Worm (Caenorhabditis elegans): ENCODE results near the gene idpp-4.

idpp-4 gene

DNA sequence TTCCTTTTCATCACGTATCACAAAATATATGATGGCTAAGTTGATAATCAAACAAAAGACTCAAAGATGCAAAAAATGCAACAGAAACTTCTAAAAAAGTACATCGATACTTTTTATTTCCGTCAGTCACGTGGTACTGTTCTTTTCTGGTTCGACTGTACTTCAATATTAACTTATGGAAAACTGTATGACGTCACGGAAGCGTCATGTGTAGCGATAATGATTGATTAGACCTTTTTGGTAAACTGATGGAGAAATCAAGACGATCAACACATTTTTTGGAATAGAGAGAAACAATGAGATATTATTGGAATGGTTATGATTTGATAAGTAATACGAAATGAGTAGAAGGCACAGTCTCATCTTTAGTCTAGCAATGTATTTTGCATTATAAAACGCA lies 27.0 kb upstream of the idpp-4 start:
- TF ChIP-seq elt-2 (tag; optimal IDR thresholded peaks at IDR 0.05) = no peak
- TF ChIP-seq nhr-76 (tag; optimal IDR thresholded peaks at IDR 0.05) = no peak
- TF ChIP-seq nhr-43 (tag; optimal IDR thresholded peaks at IDR 0.05; ENCODE audit: poor library complexity, severe bottlenecking) = peak; percentile 28
- peak; percentile 82 for TF ChIP-seq nhr-23 (tag; optimal IDR thresholded peaks at IDR 0.05)
- TF ChIP-seq elt-3 (tag; optimal IDR thresholded peaks at IDR 0.05) = peak in 1 of 3 experiments; percentile 41
- TF ChIP-seq snpc-4 (tag; optimal IDR thresholded peaks at IDR 0.05) = no peak
- TF ChIP-seq nhr-25 (tag; optimal IDR thresholded peaks at IDR 0.05) = peak; percentile 61

DNA sequence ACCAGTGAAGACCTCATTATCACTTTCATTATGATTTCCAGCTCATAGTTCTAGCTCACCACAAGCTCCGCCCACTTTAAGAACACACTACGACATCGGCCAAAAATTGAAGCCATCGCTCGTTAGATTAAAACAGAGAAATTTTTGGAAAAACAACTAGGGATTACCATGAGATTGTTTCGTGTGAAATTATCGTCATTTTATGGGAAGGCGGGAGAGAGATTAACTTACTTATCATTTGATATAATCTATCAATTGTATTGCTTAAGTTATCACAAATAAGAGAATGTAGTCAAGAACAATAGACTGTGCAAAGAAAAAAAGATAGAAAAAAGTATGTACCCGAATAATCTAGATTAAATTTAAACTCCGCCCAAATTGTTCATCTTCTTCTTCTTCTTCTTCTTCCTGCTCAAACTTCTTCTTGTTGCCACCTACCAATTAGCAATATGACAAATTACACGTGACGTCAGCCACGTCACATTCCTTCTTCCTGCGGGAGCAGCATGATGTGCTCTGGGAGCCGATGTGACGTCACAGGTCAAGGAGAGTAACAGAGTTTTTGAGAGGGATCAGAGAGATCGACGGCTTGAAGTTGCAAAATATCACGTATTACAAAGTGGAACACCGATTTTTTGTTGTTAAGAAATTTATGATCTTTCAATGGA lies 21.0 kb upstream of the idpp-4 start, which contains the start of gene nep-26:
Gene nep-26 (minus strand): TSS at position 51 of the 668 bp plus-strand sequence.
- peak; percentile 60 for TF ChIP-seq nfya-1 (tag; optimal IDR thresholded peaks at IDR 0.05; ENCODE audit: insufficient read depth)
- TF ChIP-seq fos-1 (tag; optimal IDR thresholded peaks at IDR 0.05) = no peak
- TF ChIP-seq lin-39 (tag; optimal IDR thresholded peaks at IDR 0.05) = peak; percentile 42
- TF ChIP-seq ceh-28 (tag; optimal IDR thresholded peaks at IDR 0.05) = no peak
- no peak for TF ChIP-seq egl-27 (tag; optimal IDR thresholded peaks at IDR 0.05)
- no peak for TF ChIP-seq sea-2 (GFP tag; optimal IDR thresholded peaks at IDR 0.05)
- TF ChIP-seq egl-5 (tag; optimal IDR thresholded peaks at IDR 0.05) = peak; percentile 36

DNA sequence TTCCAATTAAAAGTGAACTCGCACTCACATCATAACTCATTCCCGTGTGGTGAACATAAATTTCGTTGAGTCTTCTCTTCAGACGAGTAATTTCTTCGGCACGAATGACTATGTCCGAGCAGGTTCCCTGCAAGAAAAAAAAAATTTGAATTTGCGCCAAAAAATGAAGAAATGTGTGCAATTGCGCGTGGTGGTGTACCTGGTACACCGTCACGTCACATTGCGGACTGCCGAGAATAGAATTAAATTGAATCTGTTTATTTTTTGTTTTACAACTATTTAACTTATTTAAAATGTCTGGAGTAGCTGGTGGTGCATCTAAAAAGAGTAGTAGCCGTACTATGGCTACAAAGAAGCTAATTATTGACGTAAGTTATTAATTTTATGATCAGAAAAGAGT lies 20.3 kb upstream of the idpp-4 start, which contains the start of gene mdt-22:
Gene mdt-22 (plus strand): TSS at position 263 of the 400 bp plus-strand sequence.
- peak; percentile 81 for TF ChIP-seq lin-15B (tag; optimal IDR thresholded peaks at IDR 0.05)
- peak; percentile 81 for TF ChIP-seq pha-4 (tag; optimal IDR thresholded peaks at IDR 0.05)
- TF ChIP-seq jun-1 (tag; optimal IDR thresholded peaks at IDR 0.05) = peak; percentile 58
- peak; percentile 73 for TF ChIP-seq R02D3.7 (tag; optimal IDR thresholded peaks at IDR 0.05)
- peak; percentile 55 for TF ChIP-seq elt-2 (tag; optimal IDR thresholded peaks at IDR 0.05)
- TF ChIP-seq skn-1 (tag; optimal IDR thresholded peaks at IDR 0.05) = peak; percentile 29
- TF ChIP-seq egl-5 (tag; optimal IDR thresholded peaks at IDR 0.05) = peak; percentile 63
- no peak for TF ChIP-seq daf-12 (tag; optimal IDR thresholded peaks at IDR 0.05)
- peak; percentile 51 for TF ChIP-seq ceh-82 (tag; optimal IDR thresholded peaks at IDR 0.05)
- no peak for TF ChIP-seq ztf-11 (tag; optimal IDR thresholded peaks at IDR 0.05)
- TF ChIP-seq elt-3 (tag; optimal IDR thresholded peaks at IDR 0.05) = no peak
- peak; percentile 30 for TF ChIP-seq fkh-10 (GFP tag; optimal IDR thresholded peaks at IDR 0.05)
- peak; percentile 25 for TF ChIP-seq ceh-28 (tag; optimal IDR thresholded peaks at IDR 0.05)
- peak; percentile 52 for TF ChIP-seq nhr-25 (tag; optimal IDR thresholded peaks at IDR 0.05)
- TF ChIP-seq nhr-43 (tag; optimal IDR thresholded peaks at IDR 0.05; ENCODE audit: poor library complexity, severe bottlenecking) = peak; percentile 41
- TF ChIP-seq fos-1 (tag; optimal IDR thresholded peaks at IDR 0.05) = no peak
- peak; percentile 61 for TF ChIP-seq nhr-23 (tag; optimal IDR thresholded peaks at IDR 0.05)
- TF ChIP-seq nhr-67 (tag; optimal IDR thresholded peaks at IDR 0.05) = no peak
- peak; percentile 2 for TF ChIP-seq snpc-4 (tag; optimal IDR thresholded peaks at IDR 0.05)
- peak; percentile 56 for TF ChIP-seq lsy-12 (tag; optimal IDR thresholded peaks at IDR 0.05)
- TF ChIP-seq ama-1 (optimal IDR thresholded peaks at IDR 0.05) = peak; percentile 62
- peak; percentile 93 for TF ChIP-seq hmg-11 (tag; optimal IDR thresholded peaks at IDR 0.05)
- peak; percentile 75 for TF ChIP-seq nfya-1 (tag; optimal IDR thresholded peaks at IDR 0.05; ENCODE audit: insufficient read depth)
- peak; percentile 17 for TF ChIP-seq egl-27 (tag; optimal IDR thresholded peaks at IDR 0.05)

DNA sequence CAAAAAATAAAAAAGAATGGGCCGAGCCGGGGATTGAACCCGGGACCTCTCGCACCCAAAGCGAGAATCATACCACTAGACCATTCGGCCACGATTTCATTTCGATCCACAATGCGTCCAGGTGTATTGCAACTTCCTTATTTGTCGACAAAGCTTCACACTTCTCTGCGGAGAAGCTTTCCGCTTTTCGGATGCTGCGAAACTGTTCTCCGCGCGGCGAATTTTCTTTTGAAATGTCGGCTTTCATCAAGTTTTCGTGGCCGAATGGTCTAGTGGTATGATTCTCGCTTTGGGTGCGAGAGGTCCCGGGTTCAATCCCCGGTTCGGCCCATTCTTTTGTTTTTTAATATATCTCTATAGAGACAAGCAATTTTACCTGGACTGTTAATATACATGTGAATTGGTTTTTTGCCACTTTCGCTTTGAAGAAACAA lies 19.1 kb upstream of the idpp-4 start:
- peak; percentile 64 for TF ChIP-seq nhr-43 (tag; optimal IDR thresholded peaks at IDR 0.05; ENCODE audit: poor library complexity, severe bottlenecking)
- TF ChIP-seq tbx-2 (tag; optimal IDR thresholded peaks at IDR 0.05) = peak; percentile 31

DNA sequence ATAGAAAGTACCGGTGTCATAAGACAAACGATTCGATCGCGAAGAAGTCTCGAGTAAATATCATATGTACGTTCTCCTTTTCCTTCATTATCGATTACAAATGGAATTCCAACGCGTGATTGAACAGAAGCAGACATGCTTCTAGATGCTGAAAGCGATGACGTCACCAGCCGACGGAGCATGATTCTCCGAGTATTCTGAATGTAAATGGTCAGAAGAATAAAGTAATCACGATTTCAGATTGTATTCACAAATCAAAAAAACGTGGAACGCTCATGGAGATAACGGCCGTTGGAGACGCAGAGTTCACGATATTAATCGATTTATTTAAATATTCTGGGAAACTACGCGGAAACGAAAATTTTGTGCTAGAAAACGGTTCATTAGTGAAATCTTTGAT lies 18.6 kb upstream of the idpp-4 start, which contains the start of gene clpp-1:
Gene clpp-1 (minus strand): TSS at position 197 of the 400 bp plus-strand sequence.
- TF ChIP-seq nhr-23 (tag; optimal IDR thresholded peaks at IDR 0.05) (no peak), lin-15B (tag; optimal IDR thresholded peaks at IDR 0.05) (no peak), ama-1 (optimal IDR thresholded peaks at IDR 0.05) (peak; percentile 75), elt-2 (tag; optimal IDR thresholded peaks at IDR 0.05) (peak; percentile 50)

DNA sequence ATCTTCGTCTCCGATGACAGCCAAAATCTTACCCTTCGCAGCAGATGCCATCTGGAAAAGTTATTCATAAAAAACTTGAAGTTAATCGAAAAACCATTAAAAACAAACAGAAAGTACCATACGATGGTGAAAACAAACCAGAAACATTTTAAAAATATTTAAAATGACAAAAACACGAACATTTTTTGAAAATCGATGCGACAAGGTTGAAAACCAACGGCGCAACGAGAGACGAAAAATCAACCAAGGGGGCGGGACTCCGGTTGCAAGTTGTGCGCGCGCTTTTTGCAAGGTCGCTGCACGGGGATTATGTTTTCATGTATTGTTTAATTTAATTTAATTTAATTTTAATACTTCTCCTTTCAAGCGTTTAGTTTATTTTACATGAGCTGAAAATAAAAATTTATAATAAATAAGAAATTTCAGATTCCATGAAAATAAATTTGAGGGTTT lies 17.6 kb upstream of the idpp-4 start, which contains the start of gene vha-9:
Gene vha-9 (minus strand): TSS at position 51 of the 453 bp plus-strand sequence.
- TF ChIP-seq elt-3 (tag; optimal IDR thresholded peaks at IDR 0.05) (no peak), elt-2 (tag; optimal IDR thresholded peaks at IDR 0.05) (peak; percentile 54), lsy-12 (tag; optimal IDR thresholded peaks at IDR 0.05) (peak; percentile 37), nhr-237 (tag; optimal IDR thresholded peaks at IDR 0.05) (no peak), unc-62 (GFP tag; optimal IDR thresholded peaks at IDR 0.05) (no peak), ceh-28 (tag; optimal IDR thresholded peaks at IDR 0.05) (peak; percentile 52), ZK546.5 (tag; optimal IDR thresholded peaks at IDR 0.05) (no peak), zag-1 (tag; optimal IDR thresholded peaks at IDR 0.05) (no peak), skn-1 (tag; optimal IDR thresholded peaks at IDR 0.05) (no peak), pha-4 (tag; optimal IDR thresholded peaks at IDR 0.05) (peak; percentile 81), nhr-11 (tag; optimal IDR thresholded peaks at IDR 0.05) (no peak), elt-1 (tag; optimal IDR thresholded peaks at IDR 0.05) (no peak), ceh-16 (tag; optimal IDR thresholded peaks at IDR 0.05) (no peak), ceh-82 (tag; optimal IDR thresholded peaks at IDR 0.05) (no peak), hmg-11 (tag; optimal IDR thresholded peaks at IDR 0.05) (peak; percentile 86), ama-1 (optimal IDR thresholded peaks at IDR 0.05) (peak; percentile 61), unc-39 (tag; optimal IDR thresholded peaks at IDR 0.05) (no peak), pqm-1 (tag; optimal IDR thresholded peaks at IDR 0.05) (peak; percentile 75), nhr-77 (tag; optimal IDR thresholded peaks at IDR 0.05) (no peak), jun-1 (tag; optimal IDR thresholded peaks at IDR 0.05) (no peak), eor-1 (tag; optimal IDR thresholded peaks at IDR 0.05) (no peak)
